Worm (Caenorhabditis elegans) whole organism, young adult: ENCODE results near the gene haf-2.

Experiments
- B0261.1 ChIP-seq: sonication (generic microtip); optimal IDR thresholded peaks from 2 replicates; lab custom pipeline; 2016; ENCODE audit warnings: mild to moderate bottlenecking, missing genetic modification characterization, moderate library complexity, missing compliant biosample characterization
- C17E4.6 ChIP-seq: fragments of 200-800 bp; sonication (Bioruptor generic); IDR thresholded peaks from 2 replicates; pipeline ENCODE4 v1.3.6; 2022; ENCODE audit warnings: missing genetic modification reagents, missing genetic modification characterization, missing compliant biosample characterization
- D2030.7 ChIP-seq: fragments of 200-800 bp; sonication (Bioruptor generic); IDR thresholded peaks from 2 replicates; pipeline ENCODE4 v1.3.6; 2022; ENCODE audit warnings: missing genetic modification reagents, missing genetic modification characterization, missing compliant biosample characterization
- F37B4.10 ChIP-seq: fragments of 200-800 bp; sonication (Bioruptor generic); IDR thresholded peaks from 2 replicates; pipeline ENCODE4 v1.3.6; 2022; ENCODE audit warnings: missing genetic modification characterization, missing compliant biosample characterization
- F39B2.1 ChIP-seq: fragments of 200-800 bp; sonication (Bioruptor generic); IDR thresholded peaks from 2 replicates; pipeline ENCODE4 v1.3.6; 2022; ENCODE audit warnings: missing genetic modification reagents, missing genetic modification characterization, missing compliant biosample characterization
- F49E8.2 ChIP-seq: sonication (generic microtip); optimal IDR thresholded peaks from 3 replicates; lab custom pipeline; 2017; ENCODE audit warnings: missing genetic modification characterization, mild to moderate bottlenecking, missing compliant biosample characterization, antibody characterized with exemption, moderate library complexity; ENCODE audit not compliant: insufficient read depth
- F55B11.4 ChIP-seq: sonication (generic microtip); optimal IDR thresholded peaks from 2 replicates; lab custom pipeline; 2016; ENCODE audit warnings: missing compliant biosample characterization, missing genetic modification characterization, borderline replicate concordance; ENCODE audit not compliant: insufficient read depth
- T07F8.4 ChIP-seq: sonication (generic microtip); optimal IDR thresholded peaks from 2 replicates; lab custom pipeline; 2016; ENCODE audit warnings: mild to moderate bottlenecking, missing genetic modification characterization, moderate library complexity, missing compliant biosample characterization
- T26A5.8 ChIP-seq: sonication (generic microtip); optimal IDR thresholded peaks from 2 replicates; lab custom pipeline; 2016; ENCODE audit warnings: missing genetic modification characterization, missing compliant biosample characterization
- Y53G8AR.9 ChIP-seq: fragments of 200-800 bp; sonication (Bioruptor generic); conservative IDR thresholded peaks from 2 replicates; pipeline ENCODE4 v1.3.6; 2022; ENCODE audit warnings: missing genetic modification reagents, missing genetic modification characterization, missing compliant biosample characterization
- Y79H2A.3 ChIP-seq: fragments of 200-800 bp; sonication (Bioruptor generic); conservative IDR thresholded peaks from 2 replicates; pipeline ENCODE4 v1.3.6; 2022; ENCODE audit warnings: missing genetic modification reagents, missing genetic modification characterization, missing compliant biosample characterization
- ama-1 ChIP-seq, 3 experiments: fragments of 150-350 bp in 1 of 3; sonication (generic microtip) in 2 of 3; optimal IDR thresholded peaks; 2 replicates each; lab custom pipeline; 2014 to 2018; ENCODE audit warnings: missing biosample characterization in 2 of 3, missing genetic modification characterization in 2 of 3, missing genetic modification reagents in 2 of 3
- attf-5 ChIP-seq: fragments of 200-800 bp; sonication (Bioruptor generic); optimal IDR thresholded peaks from 2 replicates; lab custom pipeline; 2018; ENCODE audit warnings: mild to moderate bottlenecking, missing genetic modification characterization, missing compliant biosample characterization
- cebp-1 ChIP-seq, 2 experiments: fragments of 200-800 bp in 1 of 2; sonication (Bioruptor generic) in 1 of 2; sonication (generic microtip) in 1 of 2; IDR thresholded peaks in 1 of 2; optimal IDR thresholded peaks in 1 of 2; 2 replicates each; pipeline versions ENCODE4 v1.3.6 to Lab custom; 2017 to 2022; ENCODE audit warnings: missing compliant biosample characterization in 2 of 2, missing genetic modification characterization in 2 of 2, mild to moderate bottlenecking in 1 of 2, missing genetic modification reagents in 1 of 2, moderate library complexity in 1 of 2
- ceh-27 ChIP-seq: fragments of 200-800 bp; sonication (Bioruptor generic); optimal IDR thresholded peaks from 2 replicates; lab custom pipeline; 2018; ENCODE audit warnings: mild to moderate bottlenecking, missing genetic modification characterization, moderate library complexity, missing compliant biosample characterization
- ceh-40 ChIP-seq: fragments of 200-800 bp; sonication (Bioruptor generic); IDR thresholded peaks from 2 replicates; pipeline ENCODE4 v1.3.6; 2022; ENCODE audit warnings: missing genetic modification characterization, missing compliant biosample characterization
- ceh-79 ChIP-seq: sonication (generic microtip); optimal IDR thresholded peaks from 2 replicates; lab custom pipeline; 2017; ENCODE audit warnings: mild to moderate bottlenecking, missing genetic modification characterization, missing compliant biosample characterization
- die-1 ChIP-seq: sonication (generic microtip); optimal IDR thresholded peaks from 2 replicates; lab custom pipeline; 2016; ENCODE audit warnings: missing genotype, mild to moderate bottlenecking, missing genetic modification characterization, missing compliant biosample characterization
- efl-1 ChIP-seq: fragments of 150-350 bp; optimal IDR thresholded peaks from 2 replicates; lab custom pipeline; 2014; ENCODE audit warnings: missing biosample characterization, missing genetic modification reagents, missing genetic modification characterization
- egl-18 ChIP-seq: fragments of 200-800 bp; sonication (Bioruptor generic); IDR thresholded peaks from 2 replicates; pipeline ENCODE4 v1.3.6; 2022; ENCODE audit warnings: missing genetic modification reagents, missing genetic modification characterization, missing compliant biosample characterization
- egl-44 ChIP-seq: fragments of 200-800 bp; sonication (Bioruptor generic); IDR thresholded peaks from 2 replicates; pipeline ENCODE4 v1.3.6; 2022; ENCODE audit warnings: missing genetic modification reagents, missing genetic modification characterization, missing compliant biosample characterization
- fkh-3 ChIP-seq: sonication (generic microtip); optimal IDR thresholded peaks from 2 replicates; lab custom pipeline; 2016; ENCODE audit warnings: mild to moderate bottlenecking, missing genetic modification characterization, missing compliant biosample characterization
- gei-17 ChIP-seq: fragments of 200-800 bp; sonication (Bioruptor generic); optimal IDR thresholded peaks from 2 replicates; lab custom pipeline; 2018; ENCODE audit warnings: mild to moderate bottlenecking, missing genetic modification characterization, missing compliant biosample characterization
- hlh-12 ChIP-seq: sonication (generic microtip); optimal IDR thresholded peaks from 2 replicates; lab custom pipeline; 2016; ENCODE audit warnings: missing genetic modification characterization, missing compliant biosample characterization
- hlh-26 ChIP-seq: fragments of 200-800 bp; sonication (Bioruptor generic); conservative IDR thresholded peaks from 2 replicates; pipeline ENCODE4 v1.3.6; 2022; ENCODE audit warnings: missing genetic modification reagents, missing genetic modification characterization, missing compliant biosample characterization
- lsl-1 ChIP-seq: fragments of 200-800 bp; sonication (Bioruptor generic); optimal IDR thresholded peaks from 2 replicates; lab custom pipeline; 2018; ENCODE audit warnings: mild to moderate bottlenecking, missing genetic modification characterization, moderate library complexity, missing compliant biosample characterization
- madf-6 ChIP-seq: fragments of 200-800 bp; sonication (Bioruptor generic); IDR thresholded peaks from 2 replicates; pipeline ENCODE4 v1.3.6; 2022; ENCODE audit warnings: missing genetic modification reagents, missing genetic modification characterization, missing compliant biosample characterization
- mel-28 ChIP-seq: sonication (generic microtip); optimal IDR thresholded peaks from 2 replicates; lab custom pipeline; 2016; ENCODE audit warnings: borderline replicate concordance, mild to moderate bottlenecking, missing genetic modification characterization, missing compliant biosample characterization
- mxl-1 ChIP-seq: sonication (generic microtip); optimal IDR thresholded peaks from 2 replicates; lab custom pipeline; 2016; ENCODE audit warnings: missing genetic modification characterization, missing compliant biosample characterization
- nhr-120 ChIP-seq: fragments of 200-800 bp; sonication (Bioruptor generic); IDR thresholded peaks from 2 replicates; pipeline ENCODE4 v1.3.6; 2022; ENCODE audit warnings: missing genetic modification characterization, missing compliant biosample characterization
- nhr-179 ChIP-seq: sonication (generic microtip); optimal IDR thresholded peaks from 2 replicates; lab custom pipeline; 2016; ENCODE audit warnings: mild to moderate bottlenecking, missing genetic modification characterization, missing compliant biosample characterization
- nhr-90 ChIP-seq: sonication (generic microtip); optimal IDR thresholded peaks from 2 replicates; lab custom pipeline; 2016; ENCODE audit warnings: missing genotype, mild to moderate bottlenecking, missing genetic modification characterization, missing compliant biosample characterization
- pha-4 ChIP-seq: fragments of 150-350 bp; sonication (generic microtip); optimal IDR thresholded peaks from 2 replicates; lab custom pipeline; 2014; ENCODE audit warnings: missing biosample characterization, missing genetic modification reagents, missing genetic modification characterization
- sdz-38 ChIP-seq: sonication (generic microtip); optimal IDR thresholded peaks from 2 replicates; lab custom pipeline; 2016; ENCODE audit warnings: missing genotype, missing genetic modification characterization, missing compliant biosample characterization
- sea-2 ChIP-seq: fragments of 200-800 bp; sonication (Bioruptor generic); IDR thresholded peaks from 2 replicates; pipeline ENCODE4 v1.3.6; 2022; ENCODE audit warnings: missing genetic modification characterization, missing compliant biosample characterization
- snpc-4 ChIP-seq, 5 experiments: fragments of 150-350 bp in 1 of 5; sonication (generic microtip) in 4 of 5; optimal IDR thresholded peaks; 2 replicates each; lab custom pipeline; 2014 to 2018; ENCODE audit warnings: missing genetic modification characterization in 5 of 5, missing biosample characterization in 3 of 5, antibody characterized with exemption in 2 of 5, mild to moderate bottlenecking in 2 of 5, missing compliant biosample characterization in 2 of 5, missing genotype in 2 of 5, moderate library complexity in 2 of 5, missing genetic modification reagents in 1 of 5
- tlf-1 ChIP-seq: fragments of 200-800 bp; sonication (Bioruptor generic); optimal IDR thresholded peaks from 2 replicates; lab custom pipeline; 2018; ENCODE audit warnings: mild to moderate bottlenecking, missing genetic modification characterization, missing compliant biosample characterization
- unc-130 ChIP-seq: sonication (generic microtip); optimal IDR thresholded peaks from 2 replicates; lab custom pipeline; 2016; ENCODE audit warnings: missing genetic modification reagents, missing genetic modification characterization, missing compliant biosample characterization
- ztf-18 ChIP-seq: sonication (generic microtip); optimal IDR thresholded peaks from 2 replicates; lab custom pipeline; 2016; ENCODE audit warnings: missing genotype, mild to moderate bottlenecking, missing genetic modification characterization, missing compliant biosample characterization
- ztf-3 ChIP-seq: fragments of 200-800 bp; sonication (Bioruptor generic); optimal IDR thresholded peaks from 2 replicates; lab custom pipeline; 2018; ENCODE audit warnings: mild to moderate bottlenecking, missing genetic modification characterization, missing compliant biosample characterization

Gene haf-2

DNA sequence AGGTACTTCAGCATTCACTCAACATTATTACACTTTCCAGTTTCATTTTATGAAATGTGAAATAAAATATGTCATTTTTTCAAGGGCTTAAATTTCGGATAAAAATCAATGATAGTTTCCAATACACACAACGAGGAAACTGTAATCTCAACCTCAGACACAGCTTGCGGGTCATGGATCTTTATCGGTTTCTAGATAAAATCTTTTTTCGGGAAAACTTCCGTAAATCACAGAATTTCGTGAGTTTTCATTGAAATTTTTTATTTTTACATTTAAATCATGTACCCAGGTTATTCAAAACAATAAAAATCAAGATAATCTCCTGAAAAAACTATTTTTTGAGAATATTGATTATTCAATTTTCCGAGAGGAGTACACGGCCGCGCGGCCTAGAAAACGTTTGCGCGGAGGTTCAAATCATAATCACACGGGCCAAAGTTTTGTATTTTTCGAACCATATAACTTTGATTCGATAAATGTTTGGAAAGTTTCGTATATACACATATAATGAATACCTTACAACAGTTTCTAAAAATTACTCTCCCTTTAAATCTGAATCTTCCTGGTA lies 41.1 kb upstream of the haf-2 start:
- TF ChIP-seq cebp-1 (GFP tag; IDR thresholded peaks at IDR 0.05; lab: Robert Waterston, UW) (no peak), cebp-1 (tag; optimal IDR thresholded peaks at IDR 0.05; lab: Kevin White, UChicago) (peak; percentile 29), efl-1 (peak; percentile 8), fkh-3 (no peak), ama-1 (optimal IDR thresholded peaks at IDR 0.05; lab: Kevin White, UChicago) (no peak), ama-1 (GFP tag; optimal IDR thresholded peaks at IDR 0.05; lab: Kevin White, UChicago) (peak in 1 of 2 experiments; percentile 13), madf-6 (GFP tag; lab: Robert Waterston, UW) (0 out of 2 replicates have a peak, but pooled peaks have one; percentile 17), B0261.1 (no peak), ceh-79 (tag; lab: Kevin White, UChicago) (no peak), mxl-1 (no peak), snpc-4 (GFP tag; optimal IDR thresholded peaks at IDR 0.05; lab: Kevin White, UChicago) (no peak), snpc-4 (tag; optimal IDR thresholded peaks at IDR 0.05; lab: Kevin White, UChicago) (peak in 2 of 4 experiments; percentile 8 to 18), egl-44 (GFP tag; lab: Robert Waterston, UW) (no peak)

DNA sequence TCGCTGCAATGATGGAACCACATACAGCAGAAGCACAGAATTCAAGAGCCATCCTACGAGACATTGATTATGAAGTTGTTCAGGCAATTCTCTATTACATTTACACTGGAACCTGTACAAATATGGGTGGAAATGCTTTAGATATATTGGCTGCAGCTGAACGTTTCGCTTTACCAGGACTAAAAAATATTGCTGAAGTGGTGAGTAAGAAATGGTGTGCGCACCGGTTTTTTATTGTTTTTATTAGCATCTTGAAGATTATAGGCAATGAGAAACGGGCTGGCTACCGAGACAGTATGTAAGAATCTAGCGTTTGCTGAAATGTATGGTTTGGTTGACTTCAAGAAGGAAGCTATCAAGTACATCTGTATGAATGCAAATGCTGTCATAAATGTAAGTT lies 39.9 kb upstream of the haf-2 start:
- no peak for TF ChIP-seq C17E4.6 (GFP tag; lab: Robert Waterston, UW)
- TF ChIP-seq F39B2.1 (GFP tag; lab: Robert Waterston, UW) = no peak
- no peak for TF ChIP-seq die-1
- TF ChIP-seq mxl-1 = no peak
- no peak for TF ChIP-seq nhr-179
- no peak for TF ChIP-seq ztf-3 (GFP tag; lab: Kevin White, UChicago)
- TF ChIP-seq ztf-18 (tag; lab: Kevin White, UChicago) = no peak
- no peak for TF ChIP-seq F55B11.4
- TF ChIP-seq ceh-40 (GFP tag; lab: Robert Waterston, UW) = no peak
- TF ChIP-seq tlf-1 = no peak
- no peak for TF ChIP-seq gei-17
- no peak for TF ChIP-seq nhr-120 (GFP tag; lab: Robert Waterston, UW)
- no peak for TF ChIP-seq egl-18 (GFP tag; lab: Robert Waterston, UW)
- TF ChIP-seq unc-130 (GFP tag; lab: Kevin White, UChicago) = no peak
- no peak for TF ChIP-seq hlh-26 (GFP tag; lab: Robert Waterston, UW)
- TF ChIP-seq D2030.7 (GFP tag; lab: Robert Waterston, UW) = no peak
- no peak for TF ChIP-seq pha-4 (tag; lab: Kevin White, UChicago)
- TF ChIP-seq T07F8.4 (tag; lab: Kevin White, UChicago) = no peak
- no peak for TF ChIP-seq sea-2 (GFP tag; lab: Robert Waterston, UW)
- TF ChIP-seq, all 124 proteins: peak for 0

DNA sequence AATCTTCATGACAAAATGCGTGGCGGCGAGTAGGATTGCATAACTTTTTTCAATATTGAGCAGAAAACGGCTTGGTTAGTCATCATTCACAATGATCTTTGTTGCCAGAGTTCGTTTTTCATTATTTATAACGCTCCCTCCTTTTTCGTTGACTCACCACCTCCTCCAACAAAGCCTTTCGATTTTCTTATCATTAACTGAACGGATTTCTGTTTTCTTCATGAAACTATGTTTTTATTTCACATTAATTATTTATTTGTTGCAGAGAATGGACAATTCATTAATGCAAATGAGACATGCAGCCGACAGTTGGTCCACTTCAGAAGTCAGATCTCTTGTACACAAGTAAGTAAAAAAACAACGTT lies 38.4 kb upstream of the haf-2 start, which contains the start of gene bath-44:
Gene bath-44, plus strand, starts transcription at position 266 of the 365 bp plus-strand sequence.
- TF ChIP-seq F49E8.2 (tag; lab: Kevin White, UChicago) (no peak), T26A5.8 (no peak), hlh-12 (tag; lab: Kevin White, UChicago) (no peak), Y79H2A.3 (GFP tag; lab: Robert Waterston, UW) (no peak), ceh-27 (GFP tag; lab: Kevin White, UChicago) (no peak), attf-5 (GFP tag; lab: Kevin White, UChicago) (no peak), nhr-90 (tag; lab: Kevin White, UChicago) (no peak), F37B4.10 (GFP tag; lab: Robert Waterston, UW) (no peak), T07F8.4 (tag; lab: Kevin White, UChicago) (no peak), ceh-79 (tag; lab: Kevin White, UChicago) (no peak), mel-28 (tag; lab: Kevin White, UChicago) (no peak), sdz-38 (tag; lab: Kevin White, UChicago) (no peak), ceh-40 (GFP tag; lab: Robert Waterston, UW) (no peak), mxl-1 (no peak), nhr-179 (no peak), lsl-1 (GFP tag; lab: Kevin White, UChicago) (no peak), Y53G8AR.9 (GFP tag; lab: Robert Waterston, UW) (no peak), B0261.1 (no peak)
- TF ChIP-seq, all 124 proteins: peak for 0
